Fruit fly (Drosophila melanogaster): ENCODE results near the gene CG14154.

DNA sequence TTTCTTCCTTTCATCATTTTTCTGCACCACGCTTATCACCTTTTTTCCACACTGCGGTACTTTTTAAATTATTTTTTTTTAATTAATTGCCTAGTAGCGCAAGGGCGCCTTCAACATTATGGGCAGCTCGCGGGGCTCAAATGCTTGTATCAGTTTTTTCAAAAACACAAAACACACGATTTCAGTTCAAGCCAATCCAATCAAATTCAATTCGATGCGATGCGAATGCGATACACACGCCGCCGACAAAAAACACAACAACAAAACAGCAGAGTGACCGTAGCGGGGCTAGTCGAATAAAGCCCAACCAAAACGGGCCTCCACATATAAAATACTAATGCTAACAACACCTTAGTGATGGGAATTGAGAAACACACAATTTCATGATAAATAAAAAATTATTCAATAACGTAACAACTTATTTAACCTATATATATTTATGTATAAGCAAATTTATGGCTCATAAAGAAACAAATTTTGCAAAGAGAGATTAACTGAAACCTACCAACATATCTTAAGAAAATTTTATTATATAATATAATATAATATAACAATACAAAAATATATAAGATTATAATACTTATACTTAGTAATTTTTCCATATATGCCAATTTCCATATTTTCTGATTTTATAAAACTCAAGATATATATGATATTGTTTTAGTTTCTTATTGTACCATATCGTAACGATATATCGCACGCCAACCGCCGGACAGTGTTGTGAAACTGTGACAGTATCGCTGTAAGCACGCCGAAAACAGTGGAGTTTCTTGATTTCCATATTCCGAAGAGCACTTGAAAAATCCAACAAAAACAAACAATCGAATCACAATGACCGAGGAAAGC, 19.3 kb downstream of the CG14154 start, which contains the start of the genes CG32066 and CG8003:
- no peak for TF ChIP-seq CG8478 (optimal IDR thresholded peaks at IDR 0.05)
- TF ChIP-seq CTCF (optimal IDR thresholded peaks at IDR 0.05): no peak
